Worm (Caenorhabditis elegans) whole organism, young adult: Measurements from ENCODE around the gene ZK1290.11.

Source experiments
- C06A6.2 ChIP-seq: fragments of 200-800 bp; sonication (Bioruptor generic); conservative IDR thresholded peaks from 2 replicates; pipeline ENCODE4 v1.3.6; 2022; ENCODE audit warnings: missing genetic modification characterization, missing compliant biosample characterization
- K11D2.4 ChIP-seq: fragments of 200-800 bp; sonication (Bioruptor generic); IDR thresholded peaks from 2 replicates; pipeline ENCODE4 v1.3.6; 2022; ENCODE audit warnings: missing genetic modification reagents, missing genetic modification characterization, missing compliant biosample characterization
- Y53G8AR.9 ChIP-seq: fragments of 200-800 bp; sonication (Bioruptor generic); conservative IDR thresholded peaks from 2 replicates; pipeline ENCODE4 v1.3.6; 2022; ENCODE audit warnings: missing genetic modification reagents, missing genetic modification characterization, missing compliant biosample characterization
- Y56A3A.18 ChIP-seq: fragments of 200-800 bp; sonication (Bioruptor generic); IDR thresholded peaks from 2 replicates; pipeline ENCODE4 v1.3.6; 2022; ENCODE audit warnings: missing genetic modification reagents, missing genetic modification characterization, missing compliant biosample characterization
- Y79H2A.3 ChIP-seq: fragments of 200-800 bp; sonication (Bioruptor generic); conservative IDR thresholded peaks from 2 replicates; pipeline ENCODE4 v1.3.6; 2022; ENCODE audit warnings: missing genetic modification reagents, missing genetic modification characterization, missing compliant biosample characterization
- atf-7 ChIP-seq: sonication (generic microtip); optimal IDR thresholded peaks from 2 replicates; lab custom pipeline; 2017; ENCODE audit warnings: mild to moderate bottlenecking, missing genetic modification characterization, missing compliant biosample characterization
- bed-2 ChIP-seq: fragments of 200-800 bp; sonication (Bioruptor generic); IDR thresholded peaks from 2 replicates; pipeline ENCODE4 v1.3.6; 2022; ENCODE audit warnings: missing genetic modification reagents, missing genetic modification characterization, missing compliant biosample characterization
- ccch-3 ChIP-seq: fragments of 200-800 bp; sonication (Bioruptor generic); optimal IDR thresholded peaks from 2 replicates; lab custom pipeline; 2018; ENCODE audit warnings: mild to moderate bottlenecking, missing genetic modification characterization, missing compliant biosample characterization
- cebp-1 ChIP-seq, 2 experiments: fragments of 200-800 bp in 1 of 2; sonication (Bioruptor generic) in 1 of 2; sonication (generic microtip) in 1 of 2; IDR thresholded peaks in 1 of 2; optimal IDR thresholded peaks in 1 of 2; 2 replicates each; pipeline versions ENCODE4 v1.3.6 to Lab custom; 2017 to 2022; ENCODE audit warnings: missing compliant biosample characterization in 2 of 2, missing genetic modification characterization in 2 of 2, mild to moderate bottlenecking in 1 of 2, missing genetic modification reagents in 1 of 2, moderate library complexity in 1 of 2
- ceh-100 ChIP-seq: fragments of 200-800 bp; sonication (Bioruptor generic); IDR thresholded peaks from 2 replicates; pipeline ENCODE4 v1.3.6; 2022; ENCODE audit warnings: missing genetic modification reagents, missing genetic modification characterization, missing compliant biosample characterization
- ceh-40 ChIP-seq: fragments of 200-800 bp; sonication (Bioruptor generic); IDR thresholded peaks from 2 replicates; pipeline ENCODE4 v1.3.6; 2022; ENCODE audit warnings: missing genetic modification characterization, missing compliant biosample characterization
- ceh-79 ChIP-seq: sonication (generic microtip); optimal IDR thresholded peaks from 2 replicates; lab custom pipeline; 2017; ENCODE audit warnings: mild to moderate bottlenecking, missing genetic modification characterization, missing compliant biosample characterization
- chd-7 ChIP-seq: sonication (generic microtip); optimal IDR thresholded peaks from 2 replicates; lab custom pipeline; 2016; ENCODE audit warnings: mild to moderate bottlenecking, missing genetic modification characterization, moderate library complexity, missing compliant biosample characterization
- dox-1 ChIP-seq: fragments of 200-800 bp; sonication (Bioruptor generic); IDR thresholded peaks from 2 replicates; pipeline ENCODE4 v1.3.6; 2022; ENCODE audit warnings: missing genetic modification reagents, missing genetic modification characterization, missing compliant biosample characterization
- egl-18 ChIP-seq: fragments of 200-800 bp; sonication (Bioruptor generic); IDR thresholded peaks from 2 replicates; pipeline ENCODE4 v1.3.6; 2022; ENCODE audit warnings: missing genetic modification reagents, missing genetic modification characterization, missing compliant biosample characterization
- egrh-3 ChIP-seq: fragments of 200-800 bp; sonication (Bioruptor generic); IDR thresholded peaks from 2 replicates; pipeline ENCODE4 v1.3.6; 2022; ENCODE audit warnings: missing genetic modification reagents, missing genetic modification characterization, missing compliant biosample characterization
- ekl-4 ChIP-seq: fragments of 200-800 bp; sonication (Bioruptor generic); IDR thresholded peaks from 2 replicates; pipeline ENCODE4 v1.3.6; 2022; ENCODE audit warnings: missing genetic modification reagents, missing genetic modification characterization, missing compliant biosample characterization
- ets-4 ChIP-seq: fragments of 200-800 bp; sonication (Bioruptor generic); optimal IDR thresholded peaks from 2 replicates; lab custom pipeline; 2018; ENCODE audit warnings: mild to moderate bottlenecking, missing genetic modification characterization, missing compliant biosample characterization
- gei-17 ChIP-seq: fragments of 200-800 bp; sonication (Bioruptor generic); optimal IDR thresholded peaks from 2 replicates; lab custom pipeline; 2018; ENCODE audit warnings: mild to moderate bottlenecking, missing genetic modification characterization, missing compliant biosample characterization
- hlh-12 ChIP-seq: sonication (generic microtip); optimal IDR thresholded peaks from 2 replicates; lab custom pipeline; 2016; ENCODE audit warnings: missing genetic modification characterization, missing compliant biosample characterization
- hsf-1 ChIP-seq: fragments of 200-800 bp; sonication (Bioruptor generic); IDR thresholded peaks from 2 replicates; pipeline ENCODE4 v1.3.6; 2022; ENCODE audit warnings: missing genetic modification reagents, missing genetic modification characterization, missing compliant biosample characterization
- let-526 ChIP-seq: fragments of 200-800 bp; sonication (Bioruptor generic); IDR thresholded peaks from 2 replicates; pipeline ENCODE4 v1.3.6; 2022; ENCODE audit warnings: missing genetic modification reagents, missing genetic modification characterization, missing compliant biosample characterization
- lin-40 ChIP-seq: sonication (generic microtip); optimal IDR thresholded peaks from 2 replicates; lab custom pipeline; 2016; ENCODE audit warnings: missing genetic modification characterization, mild to moderate bottlenecking, missing compliant biosample characterization, missing genotype, missing genetic modification reagents
- madf-6 ChIP-seq: fragments of 200-800 bp; sonication (Bioruptor generic); IDR thresholded peaks from 2 replicates; pipeline ENCODE4 v1.3.6; 2022; ENCODE audit warnings: missing genetic modification reagents, missing genetic modification characterization, missing compliant biosample characterization
- mcd-1 ChIP-seq: fragments of 200-800 bp; sonication (Bioruptor generic); IDR thresholded peaks from 2 replicates; pipeline ENCODE4 v1.3.6; 2022; ENCODE audit warnings: missing genetic modification reagents, missing genetic modification characterization, missing compliant biosample characterization
- mel-28 ChIP-seq: sonication (generic microtip); optimal IDR thresholded peaks from 2 replicates; lab custom pipeline; 2016; ENCODE audit warnings: borderline replicate concordance, mild to moderate bottlenecking, missing genetic modification characterization, missing compliant biosample characterization
- mes-4 ChIP-seq: sonication (generic microtip); optimal IDR thresholded peaks from 2 replicates; lab custom pipeline; 2016; ENCODE audit warnings: missing genotype, missing genetic modification characterization, missing compliant biosample characterization
- nfya-1 ChIP-seq: sonication (generic microtip); optimal IDR thresholded peaks from 2 replicates; lab custom pipeline; 2017; ENCODE audit warnings: antibody characterized with exemption, missing compliant biosample characterization, missing genetic modification characterization, borderline replicate concordance; ENCODE audit not compliant: insufficient read depth
- nhr-80 ChIP-seq: sonication (generic microtip); optimal IDR thresholded peaks from 2 replicates; lab custom pipeline; 2016; ENCODE audit warnings: missing genetic modification characterization, missing compliant biosample characterization
- pbrm-1 ChIP-seq: fragments of 200-800 bp; sonication (Bioruptor generic); IDR thresholded peaks from 2 replicates; pipeline ENCODE4 v1.3.6; 2022; ENCODE audit warnings: missing genetic modification reagents, missing genetic modification characterization, missing compliant biosample characterization
- repo-1 ChIP-seq: sonication (generic microtip); optimal IDR thresholded peaks from 2 replicates; lab custom pipeline; 2017; ENCODE audit warnings: mild to moderate bottlenecking, missing genetic modification characterization, missing compliant biosample characterization
- rpc-1 ChIP-seq, 2 experiments: fragments of 150-350 bp in 1 of 2; sonication (generic microtip) in 1 of 2; optimal IDR thresholded peaks; 2 replicates each; lab custom pipeline; 2014 to 2018; ENCODE audit warnings: missing biosample characterization in 1 of 2, missing genetic modification characterization in 1 of 2, missing genetic modification reagents in 1 of 2, missing genotype in 1 of 2
- snpc-3.4 ChIP-seq: sonication (generic microtip); optimal IDR thresholded peaks from 2 replicates; lab custom pipeline; 2017; ENCODE audit warnings: missing genetic modification characterization, mild to moderate bottlenecking, missing compliant biosample characterization, antibody characterized with exemption, moderate library complexity, missing genotype, missing genetic modification reagents
- somi-1 ChIP-seq: fragments of 200-800 bp; sonication (Bioruptor generic); optimal IDR thresholded peaks from 2 replicates; lab custom pipeline; 2018; ENCODE audit warnings: mild to moderate bottlenecking, missing genetic modification characterization, missing compliant biosample characterization
- xnd-1 ChIP-seq: sonication (generic microtip); optimal IDR thresholded peaks from 2 replicates; lab custom pipeline; 2016; ENCODE audit warnings: missing genotype, missing genetic modification reagents, missing genetic modification characterization, missing compliant biosample characterization
- ztf-28 ChIP-seq: fragments of 200-800 bp; sonication (Bioruptor generic); IDR thresholded peaks from 2 replicates; pipeline ENCODE4 v1.3.6; 2022; ENCODE audit warnings: missing genetic modification reagents, missing genetic modification characterization, missing compliant biosample characterization

The ZK1290.11 gene

ce11 chrII:7531478-7531877, 29.9 kb downstream of the ZK1290.11 start:
- TF ChIP-seq ets-4 = no peak
- no peak for TF ChIP-seq mes-4
- no peak for TF ChIP-seq egrh-3 (GFP tag; lab: Robert Waterston, UW)
- no peak for TF ChIP-seq nhr-80
- TF ChIP-seq ceh-40 (GFP tag; lab: Robert Waterston, UW) = no peak
- TF ChIP-seq chd-7 (tag; lab: Kevin White, UChicago) = no peak
- no peak for TF ChIP-seq Y56A3A.18
- no peak for TF ChIP-seq nfya-1 (tag; lab: Kevin White, UChicago)
- no peak for TF ChIP-seq cebp-1 (GFP tag; IDR thresholded peaks at IDR 0.05; lab: Robert Waterston, UW)
- no peak for TF ChIP-seq cebp-1 (tag; optimal IDR thresholded peaks at IDR 0.05; lab: Kevin White, UChicago)
- TF ChIP-seq rpc-1 (optimal IDR thresholded peaks at IDR 0.05; lab: Kevin White, UChicago) = no peak
- TF ChIP-seq rpc-1 (tag; optimal IDR thresholded peaks at IDR 0.05; lab: Kevin White, UChicago) = no peak
- no peak for TF ChIP-seq bed-2 (GFP tag; lab: Robert Waterston, UW)
- TF ChIP-seq ccch-3 (GFP tag; lab: Kevin White, UChicago) = no peak
- no peak for TF ChIP-seq let-526 (GFP tag; lab: Robert Waterston, UW)
- no peak for TF ChIP-seq gei-17 (GFP tag; lab: Kevin White, UChicago)
- TF ChIP-seq ztf-28 (GFP tag; lab: Robert Waterston, UW) = no peak

DNA sequence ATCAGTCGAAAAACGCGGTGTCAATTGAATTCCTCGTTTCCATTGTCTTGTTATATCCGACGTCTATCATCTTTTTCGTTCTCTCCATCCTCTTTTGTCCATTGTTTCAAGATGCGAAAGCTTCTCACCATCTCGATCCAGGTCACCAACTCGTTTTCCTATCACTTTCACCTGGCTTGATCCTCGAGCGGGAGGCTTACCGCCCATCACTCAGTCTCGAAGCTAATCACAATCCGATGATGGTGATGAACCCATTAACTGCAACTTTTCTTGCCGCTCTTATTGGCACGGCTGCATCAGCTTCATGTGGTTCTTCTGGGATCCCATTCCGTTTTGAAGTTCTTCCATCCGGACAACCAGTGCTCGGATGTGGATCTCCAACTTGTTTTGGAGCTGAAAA, 30.4 kb downstream of the ZK1290.11 start, which contains the start of gene wrt-1:
TSS of gene wrt-1 (plus strand) at position 53 of the 400 bp plus-strand sequence.
- TF ChIP-seq hsf-1 (GFP tag; lab: Robert Waterston, UW) = no peak
- peak; percentile 56 for TF ChIP-seq Y53G8AR.9 (GFP tag; lab: Robert Waterston, UW)
- TF ChIP-seq ceh-79 (tag; lab: Kevin White, UChicago) = no peak
- TF ChIP-seq mel-28 = no peak
- TF ChIP-seq ekl-4 (GFP tag; lab: Robert Waterston, UW) = no peak
- 0 out of 2 replicates have a peak, but pooled peaks have one; percentile 64 for TF ChIP-seq Y56A3A.18
- no peak for TF ChIP-seq bed-2 (GFP tag; lab: Robert Waterston, UW)
- TF ChIP-seq lin-40 (tag; lab: Kevin White, UChicago) = no peak
- TF ChIP-seq somi-1 (GFP tag; lab: Kevin White, UChicago) = no peak
- no peak for TF ChIP-seq snpc-3.4 (tag; lab: Kevin White, UChicago)
- TF ChIP-seq atf-7 (tag; lab: Kevin White, UChicago) = peak; percentile 4
- no peak for TF ChIP-seq ceh-100 (GFP tag; lab: Robert Waterston, UW)
- no peak for TF ChIP-seq xnd-1 (tag; lab: Kevin White, UChicago)
- TF ChIP-seq pbrm-1 (GFP tag; lab: Robert Waterston, UW) = peak; percentile 43; the same call in 1 of the 2 replicates
- no peak for TF ChIP-seq Y79H2A.3 (GFP tag; lab: Robert Waterston, UW)
- TF ChIP-seq repo-1 (tag; lab: Kevin White, UChicago) = no peak
- TF ChIP-seq egl-18 (GFP tag; lab: Robert Waterston, UW) = no peak
- TF ChIP-seq K11D2.4 = no peak
- TF ChIP-seq madf-6 = no peak
- no peak for TF ChIP-seq let-526 (GFP tag; lab: Robert Waterston, UW)
- TF ChIP-seq dox-1 = 0 out of 2 replicates have a peak, but pooled peaks have one; percentile 13
- no peak for TF ChIP-seq hlh-12 (tag; lab: Kevin White, UChicago)
- peak; percentile 44 for TF ChIP-seq mcd-1 (GFP tag; lab: Robert Waterston, UW)
- peak; percentile 59; the same call in 1 of the 2 replicates for TF ChIP-seq C06A6.2
